Worm (Caenorhabditis elegans) whole organism, dauer: ENCODE results near the gene C07A9.12.

Experiments used
- unc-62 ChIP-seq: sonication (generic microtip); optimal IDR thresholded peaks from 2 replicates; lab custom pipeline; 2017; ENCODE audit warnings: missing biosample characterization, missing genetic modification reagents, missing genetic modification characterization

The C07A9.12 gene

DNA sequence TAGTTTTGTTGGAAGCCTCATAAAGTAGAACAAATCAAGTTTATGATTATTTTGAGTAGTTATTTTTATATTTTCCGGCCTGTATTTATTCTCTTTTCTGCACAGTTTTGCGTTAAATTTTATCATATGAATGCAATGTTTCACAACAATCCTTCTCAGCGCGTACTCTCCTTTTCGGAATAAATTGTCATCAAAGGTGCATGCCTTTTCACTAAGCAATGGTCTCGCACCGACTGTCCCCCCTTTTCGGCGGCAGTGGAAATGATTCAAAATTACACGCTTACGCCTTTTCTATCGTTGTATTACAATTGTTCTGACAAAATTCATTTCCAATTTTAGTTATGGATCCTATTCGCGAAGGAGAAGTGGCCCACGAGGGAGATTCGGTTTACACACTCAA is 19.8 kb upstream of the C07A9.12 start, which contains the start of the genes iff-1 and cdk-1:
Gene iff-1, minus strand, starts transcription at position 61 of the 400 bp plus-strand sequence.
Gene cdk-1, plus strand, starts transcription at position 340 of the 400 bp plus-strand sequence.
- no peak for TF ChIP-seq unc-62 (GFP tag; lab: Kevin White, UChicago)

DNA sequence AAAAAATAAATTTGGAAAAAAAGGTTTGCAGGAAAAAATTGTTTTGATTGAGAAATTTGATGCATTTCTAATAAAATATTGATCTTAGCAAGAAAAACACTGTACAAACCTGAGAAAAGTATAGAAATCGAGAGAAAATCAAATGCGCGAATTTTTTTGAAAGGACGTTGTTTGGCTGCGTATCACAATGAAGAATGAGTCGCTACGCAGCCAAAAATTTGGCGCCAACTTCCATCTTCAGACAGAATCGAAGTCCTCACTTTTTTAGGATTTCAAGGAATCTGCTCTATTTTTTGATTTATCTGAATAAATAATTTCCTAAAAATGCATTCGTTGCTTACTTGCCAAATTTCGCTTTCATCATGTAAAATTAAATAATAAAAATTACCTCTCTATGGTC is 19.3 kb upstream of the C07A9.12 start:
- TF ChIP-seq unc-62 (GFP tag; lab: Kevin White, UChicago) = no peak

DNA sequence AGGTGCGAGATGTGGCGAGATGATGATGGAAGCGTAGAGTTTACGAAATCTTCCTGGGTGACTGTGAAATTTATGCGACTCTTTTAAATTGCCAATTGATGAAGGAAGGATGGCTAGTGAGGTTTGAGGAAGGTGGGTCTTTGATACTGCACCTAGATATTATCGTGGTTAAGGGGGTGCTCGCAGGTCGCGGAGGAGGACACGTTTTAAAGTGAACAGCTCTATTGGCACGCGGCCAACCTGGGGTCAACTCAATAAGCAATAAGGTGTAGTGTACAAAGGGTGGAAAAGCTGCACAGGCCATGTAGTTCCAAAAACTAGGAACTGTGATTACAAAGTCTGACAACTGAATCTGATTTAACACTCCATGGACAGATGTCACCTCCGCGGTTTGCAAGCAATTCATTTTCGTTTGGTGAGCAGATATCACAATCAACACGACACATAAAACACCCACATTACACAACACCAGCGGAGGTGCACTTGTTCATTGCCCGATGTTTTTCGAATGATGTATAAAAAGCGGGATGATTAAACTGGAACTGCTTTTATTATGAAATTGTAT is 18.1 kb upstream of the C07A9.12 start:
- no peak for TF ChIP-seq unc-62 (GFP tag; lab: Kevin White, UChicago)

DNA sequence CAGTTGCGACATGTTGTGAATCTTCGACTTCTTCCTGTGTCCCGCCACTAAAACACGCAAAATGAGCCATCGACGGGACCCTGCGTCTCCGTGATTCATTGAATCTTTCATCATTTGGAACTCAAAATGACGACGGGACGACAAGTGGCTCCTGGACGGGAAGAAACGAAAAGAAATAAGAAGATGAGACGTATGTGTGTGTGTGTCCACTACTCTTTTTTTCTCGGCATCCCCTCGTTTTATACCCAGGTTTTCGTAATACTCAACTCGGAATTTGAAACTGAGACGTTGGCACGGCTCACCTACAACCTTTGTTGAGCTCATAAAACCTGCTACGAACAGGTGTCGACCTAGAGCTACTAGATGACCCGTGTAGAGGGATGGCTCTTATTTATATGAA is 17.2 kb upstream of the C07A9.12 start:
- no peak for TF ChIP-seq unc-62 (GFP tag; lab: Kevin White, UChicago)

DNA sequence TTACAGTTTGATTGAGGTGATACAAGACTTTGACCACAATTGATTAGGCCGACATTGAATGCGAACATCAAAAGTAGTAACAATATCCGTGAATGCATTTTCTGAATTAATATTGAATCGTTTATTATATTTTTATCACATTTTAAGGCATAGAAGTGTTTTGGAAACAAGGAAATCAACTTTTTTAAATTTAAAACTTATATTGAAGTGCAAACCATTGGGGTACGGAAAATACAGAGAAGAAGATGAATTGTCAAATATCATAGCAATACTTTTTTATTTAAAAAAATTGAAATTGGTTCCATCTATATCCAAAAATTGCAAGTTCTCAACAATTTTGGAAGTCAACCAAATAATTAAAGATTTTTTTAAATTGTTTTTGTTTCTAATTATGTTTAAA is 15.9 kb upstream of the C07A9.12 start, which contains the start of gene T05G5.1:
Gene T05G5.1, minus strand, starts transcription at position 101 of the 400 bp plus-strand sequence.
- no peak for TF ChIP-seq unc-62 (GFP tag; lab: Kevin White, UChicago)

DNA sequence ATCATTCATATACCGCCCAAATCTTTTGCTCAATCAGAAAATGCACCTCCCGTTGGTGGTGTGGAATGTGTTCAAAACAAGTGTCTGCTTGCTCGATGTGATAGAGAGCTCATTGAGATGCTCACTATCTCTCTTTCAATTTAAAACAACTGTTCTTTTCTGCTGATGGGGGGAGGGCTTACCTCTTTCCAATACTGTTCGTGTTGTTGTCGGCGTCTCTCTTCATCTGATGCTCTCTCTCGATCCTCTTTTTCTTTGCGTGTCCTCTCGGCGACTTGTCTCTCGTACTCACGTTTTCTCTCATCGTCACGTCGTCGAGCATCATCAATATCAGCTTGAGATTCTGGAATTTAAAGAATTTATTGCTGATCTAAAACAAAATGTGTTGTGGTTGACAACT is 14.6 kb upstream of the C07A9.12 start:
- TF ChIP-seq unc-62 (GFP tag; lab: Kevin White, UChicago) = no peak

DNA sequence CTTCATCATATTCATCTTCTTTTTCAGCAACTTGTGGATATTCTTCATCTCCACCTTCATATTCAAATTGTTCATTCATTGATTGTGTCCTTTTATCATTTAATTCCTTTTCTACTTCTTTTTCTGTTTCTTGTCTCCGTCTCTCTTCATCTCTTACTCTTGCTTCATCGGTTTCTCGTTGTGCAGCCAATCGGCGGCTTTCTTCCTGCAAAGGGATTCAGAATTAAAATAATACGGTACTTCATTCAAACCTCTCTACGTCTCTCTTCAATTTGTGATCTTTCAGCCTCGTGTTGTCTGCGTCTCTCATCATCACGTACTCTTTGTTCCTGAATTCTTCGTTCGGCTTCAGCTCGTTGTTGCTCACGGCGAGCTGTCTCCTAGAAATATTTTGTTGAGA is 13.3 kb upstream of the C07A9.12 start:
- TF ChIP-seq unc-62 (GFP tag; lab: Kevin White, UChicago) = no peak

DNA sequence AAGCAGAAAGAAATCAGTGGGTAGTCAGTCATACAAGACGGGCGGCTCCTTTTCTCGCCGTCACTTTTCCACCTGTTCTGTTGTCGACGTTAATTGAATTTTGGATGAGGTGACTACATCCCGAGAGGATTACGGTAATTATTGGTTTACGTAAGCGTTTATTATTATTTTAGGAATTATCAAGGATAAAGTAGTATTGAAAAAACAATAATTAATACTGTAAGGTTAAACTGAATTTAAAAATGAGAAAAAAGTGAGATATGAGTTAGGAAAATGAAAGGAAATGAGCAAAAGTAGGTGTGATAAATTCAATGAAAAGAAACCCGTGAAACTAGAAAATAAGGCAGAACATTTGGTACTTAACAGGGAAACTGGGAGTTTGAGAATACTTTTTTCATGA is 11.6 kb upstream of the C07A9.12 start, which contains the start of gene hlh-4:
Gene hlh-4, minus strand, starts transcription at position 101 of the 400 bp plus-strand sequence.
- no peak for TF ChIP-seq unc-62 (GFP tag; lab: Kevin White, UChicago)

DNA sequence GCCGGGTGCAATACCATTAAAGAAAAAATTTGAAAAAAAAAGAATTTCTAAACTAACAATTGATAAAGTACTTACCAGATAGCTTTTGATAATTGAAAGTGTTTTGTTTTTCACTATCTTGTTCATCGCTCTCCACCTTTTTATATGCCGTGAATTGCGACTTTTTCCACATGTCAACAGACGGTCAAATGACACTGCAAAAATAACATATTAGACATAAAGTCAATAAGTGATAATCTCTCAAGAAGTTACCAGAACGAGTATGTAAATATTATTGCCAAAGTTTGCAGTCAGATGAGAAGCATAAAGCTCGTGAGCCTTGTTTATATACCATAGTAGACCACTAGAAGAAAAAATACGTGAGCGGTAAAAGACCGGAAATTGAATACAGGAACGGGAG is 8.5 kb upstream of the C07A9.12 start, which contains the start of gene dao-6:
Gene dao-6, minus strand, starts transcription at position 345 of the 400 bp plus-strand sequence.
- no peak for TF ChIP-seq unc-62 (GFP tag; lab: Kevin White, UChicago)

DNA sequence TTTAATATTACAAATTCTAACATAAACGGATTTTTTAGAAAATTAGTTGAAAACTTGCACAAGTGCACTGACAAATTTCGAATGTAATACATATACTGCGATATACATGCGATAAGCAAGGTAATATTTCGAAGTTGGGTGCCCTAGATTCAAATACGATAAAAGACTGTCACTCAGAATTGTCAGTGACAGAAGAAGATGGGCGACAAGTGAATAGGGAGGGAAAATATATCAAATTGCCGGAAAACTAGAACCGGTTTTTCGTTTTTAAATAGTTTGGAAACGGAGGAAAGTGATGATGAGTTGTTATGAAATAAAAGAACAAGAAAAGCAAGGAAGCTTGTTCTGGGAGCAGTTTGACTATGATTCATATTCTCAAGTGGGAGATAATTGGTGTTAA is 6.7 kb upstream of the C07A9.12 start:
- no peak for TF ChIP-seq unc-62 (GFP tag; lab: Kevin White, UChicago)

DNA sequence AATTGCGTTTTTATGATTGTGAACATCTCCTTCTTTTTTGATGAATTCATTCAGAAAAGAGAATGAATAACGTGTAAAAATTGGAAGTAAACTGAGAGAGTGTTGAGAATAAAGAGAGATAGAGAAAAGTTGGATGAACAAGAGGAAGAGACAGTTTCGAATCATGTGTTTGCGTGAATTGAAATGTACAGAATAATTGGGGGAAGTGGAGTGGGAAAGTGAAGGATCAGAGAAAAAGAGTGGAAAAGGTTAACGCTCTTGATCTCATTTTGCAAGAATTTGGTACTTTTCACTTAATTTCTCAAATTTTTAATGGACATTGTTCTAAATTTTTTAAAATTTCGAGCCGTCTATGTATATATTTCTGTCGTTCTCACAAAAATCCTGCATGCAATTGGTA is 6.0 kb upstream of the C07A9.12 start:
- no peak for TF ChIP-seq unc-62 (GFP tag; lab: Kevin White, UChicago)

DNA sequence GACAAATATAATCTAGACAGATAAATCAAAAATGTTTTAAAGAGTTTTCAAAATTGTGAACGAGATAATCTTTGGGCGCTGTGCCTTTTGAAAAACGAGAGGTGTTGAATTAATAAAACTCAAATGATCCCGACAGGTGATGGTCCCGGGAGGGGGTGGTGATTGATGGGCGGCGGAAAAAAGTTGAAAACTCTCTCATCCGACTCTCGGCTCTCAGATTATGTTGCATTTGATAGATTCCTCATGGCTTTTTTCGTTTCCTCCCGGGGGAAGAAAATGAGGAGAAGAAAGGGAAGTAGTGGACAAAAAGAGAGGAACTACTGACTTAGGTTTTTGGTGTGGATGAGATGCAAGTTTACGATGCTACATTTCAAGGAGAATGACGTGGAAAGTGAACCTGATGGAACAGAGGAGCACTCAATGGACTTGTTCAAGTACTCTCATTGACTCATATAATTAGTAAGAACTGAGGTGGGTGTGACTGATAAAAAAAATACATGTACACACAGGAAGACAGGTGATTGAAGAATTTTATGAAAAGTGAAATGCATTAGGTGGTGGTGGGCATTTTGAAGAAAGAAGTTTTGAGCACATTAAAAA is 4.1 kb upstream of the C07A9.12 start:
- TF ChIP-seq unc-62 (GFP tag; lab: Kevin White, UChicago) = no peak

DNA sequence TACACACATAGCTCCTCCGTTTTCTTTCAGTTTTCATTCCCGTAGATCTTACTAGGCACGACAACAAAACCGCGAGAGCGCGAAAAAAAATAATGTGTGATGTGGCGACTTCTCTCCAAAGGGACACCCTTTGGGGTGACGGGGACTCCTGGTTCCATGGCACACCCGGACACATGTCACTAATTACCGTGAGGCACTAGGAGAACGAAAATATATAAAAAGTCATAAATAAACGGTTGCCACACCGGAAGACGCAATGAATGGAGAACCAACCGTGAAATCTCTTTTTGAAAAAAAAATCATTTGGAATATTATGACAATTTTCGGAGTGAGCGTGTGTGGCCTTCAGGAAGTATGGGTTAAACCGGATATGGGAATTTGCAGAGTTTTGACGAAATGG is 3.1 kb upstream of the C07A9.12 start:
- TF ChIP-seq unc-62 (GFP tag; lab: Kevin White, UChicago) = no peak

DNA sequence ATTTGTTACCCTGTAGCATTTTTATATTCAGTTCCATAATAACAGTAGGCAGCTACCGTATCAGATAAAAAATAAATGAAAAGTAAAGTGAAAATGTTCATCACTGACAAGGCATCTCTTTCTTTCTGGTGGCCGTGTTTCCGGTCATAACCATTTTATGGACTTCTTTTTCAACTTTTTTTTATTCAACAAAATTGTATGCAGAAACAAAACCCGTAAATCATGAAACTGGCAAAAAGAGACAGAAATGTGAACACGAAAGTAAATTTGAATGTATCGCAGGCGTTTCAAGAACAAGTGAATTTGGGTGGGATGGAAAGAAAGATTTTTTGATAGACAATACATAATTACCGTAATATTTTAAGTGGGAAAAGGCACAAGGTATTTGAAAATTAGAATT is 2.2 kb downstream of the C07A9.12 start, which contains the start of gene clec-162:
Gene clec-162, minus strand, starts transcription at position 101 of the 400 bp plus-strand sequence.
- TF ChIP-seq unc-62 (GFP tag; lab: Kevin White, UChicago) = no peak

DNA sequence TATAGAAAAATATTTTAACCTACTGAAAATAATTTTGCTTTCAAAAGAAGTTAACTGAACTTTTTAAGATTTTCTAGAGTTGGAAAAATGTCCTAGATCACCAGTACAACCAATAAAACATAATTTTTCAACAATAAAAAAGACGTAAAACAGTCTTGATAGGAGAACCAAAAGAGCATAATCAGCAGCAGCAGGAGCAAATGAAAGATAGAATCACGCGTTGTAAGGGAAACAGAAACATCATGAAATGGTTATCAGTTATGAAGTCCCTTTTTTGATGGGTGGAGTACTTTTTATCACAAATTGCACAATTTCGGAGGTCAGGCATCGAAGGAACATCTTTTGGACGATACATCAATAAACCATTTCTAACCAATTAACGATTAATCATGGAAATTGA is 5.3 kb downstream of the C07A9.12 start:
- TF ChIP-seq unc-62 (GFP tag; lab: Kevin White, UChicago) = no peak

DNA sequence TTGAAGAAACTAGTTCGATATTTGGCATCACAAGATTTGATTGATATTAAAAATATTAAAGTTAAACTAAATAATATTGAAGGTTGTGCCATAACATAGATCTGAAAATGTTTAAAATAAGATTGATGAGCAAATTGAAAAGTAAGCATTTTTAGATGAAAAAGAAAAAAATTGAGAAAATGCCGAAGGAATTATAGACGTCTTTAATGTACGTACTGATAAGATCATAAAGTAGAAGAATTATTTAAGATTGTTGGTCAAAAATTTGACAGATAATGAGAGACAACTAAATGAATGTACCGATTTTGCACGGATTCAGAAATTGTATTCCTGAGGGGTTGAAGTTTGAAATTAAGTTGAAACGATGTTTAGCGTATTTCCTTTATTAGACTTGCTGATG is 7.1 kb downstream of the C07A9.12 start, which contains the start of gene ncx-7:
Gene ncx-7, minus strand, starts transcription at position 101 of the 400 bp plus-strand sequence.
- no peak for TF ChIP-seq unc-62 (GFP tag; lab: Kevin White, UChicago)

DNA sequence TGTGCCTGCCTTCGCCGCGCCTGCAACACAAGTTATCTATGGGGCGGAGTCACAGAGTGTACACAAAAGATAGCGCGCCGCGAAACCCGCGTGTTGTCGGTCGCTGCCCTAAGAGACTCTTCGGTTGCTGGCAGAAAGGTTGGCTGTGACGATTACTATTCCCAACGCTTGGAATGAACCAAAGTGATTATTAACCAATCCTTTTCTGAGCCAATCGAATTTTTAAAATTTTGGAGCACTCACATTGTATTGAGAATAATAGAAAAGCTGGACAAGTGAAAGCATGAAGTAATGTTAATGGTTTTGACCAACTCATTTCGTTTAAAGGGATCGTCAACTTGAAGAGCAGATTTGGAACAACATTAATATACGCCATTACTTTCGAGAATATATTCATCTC is 10.1 kb downstream of the C07A9.12 start:
- no peak for TF ChIP-seq unc-62 (GFP tag; lab: Kevin White, UChicago)
